Worm (Caenorhabditis elegans): Measurements from ENCODE around the gene tir-1.

DNA sequence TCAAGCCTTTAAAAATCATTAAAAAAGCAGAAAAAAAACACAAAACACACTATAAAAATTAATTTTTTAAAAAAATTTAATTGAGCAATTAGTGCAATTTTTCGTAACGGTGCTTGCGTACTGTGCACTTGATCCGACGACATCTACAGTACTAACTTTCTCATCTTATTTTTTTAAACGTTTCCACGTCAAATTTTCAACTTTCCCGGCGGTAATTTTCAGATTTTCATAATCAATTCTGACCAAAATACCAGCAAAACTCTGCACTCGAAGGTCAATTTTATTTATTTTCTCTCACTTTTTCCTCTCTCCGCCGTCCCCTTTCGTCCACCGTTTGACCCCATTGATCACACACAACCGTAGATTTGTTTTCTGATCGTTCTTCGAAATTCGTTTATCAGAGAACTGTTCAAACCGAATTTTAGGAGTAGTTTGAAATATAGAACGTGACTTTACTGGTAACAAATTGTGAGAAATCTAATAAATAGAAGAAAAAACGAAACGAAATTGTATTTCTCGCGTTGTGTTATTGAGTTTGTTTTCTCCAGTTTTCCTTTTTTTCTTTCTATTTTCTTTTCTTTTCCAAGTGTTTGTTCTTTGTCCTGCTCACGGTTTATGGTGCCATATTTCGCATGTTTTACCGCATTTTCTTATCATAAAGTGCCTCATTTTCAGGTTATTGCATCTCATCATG, 37.5 kb downstream of the tir-1 start, which contains the start of gene acs-19:
- no peak for TF ChIP-seq him-1 (tag; optimal IDR thresholded peaks at IDR 0.05)
- no peak for TF ChIP-seq W03F9.2 (tag; optimal IDR thresholded peaks at IDR 0.05)
